Fruit fly (Drosophila melanogaster) whole organism, embryonic: ENCODE results near the gene euc.
A peak's percentile ranks its signal among the peaks of the same experiment; 100 is the strongest.

Source experiments
- Dbx ChIP-seq: fragments of 200-800 bp; sonication (Bioruptor generic); IDR thresholded peaks from 3 replicates; pipeline ENCODE4 v1.3.6; 2022; ENCODE audit warnings: missing biosample characterization, missing genetic modification characterization
- Med ChIP-seq: fragments of 200-800 bp; sonication (Bioruptor generic); peaks from one replicate; lab custom pipeline; 2016; ENCODE audit warnings: missing biosample characterization, missing genetic modification characterization, mild to moderate bottlenecking, inconsistent platforms, moderate library complexity
- chm ChIP-seq: fragments of 200-800 bp; sonication (Bioruptor generic); IDR thresholded peaks from 2 replicates; pipeline ENCODE4 v1.3.6; 2022; ENCODE audit warnings: missing biosample characterization, missing genetic modification characterization
- psq ChIP-seq: fragments of 200-800 bp; sonication (Bioruptor generic); optimal IDR thresholded peaks from 2 replicates; lab custom pipeline; 2017; ENCODE audit warnings: missing biosample characterization, missing genetic modification characterization
- zen2 ChIP-seq: fragments of 200-800 bp; sonication (Bioruptor generic); IDR thresholded peaks from 3 replicates; pipeline ENCODE4 v1.3.6; 2022; ENCODE audit warnings: missing biosample characterization, missing genetic modification characterization; ENCODE audit not compliant: partially characterized antibody

DNA sequence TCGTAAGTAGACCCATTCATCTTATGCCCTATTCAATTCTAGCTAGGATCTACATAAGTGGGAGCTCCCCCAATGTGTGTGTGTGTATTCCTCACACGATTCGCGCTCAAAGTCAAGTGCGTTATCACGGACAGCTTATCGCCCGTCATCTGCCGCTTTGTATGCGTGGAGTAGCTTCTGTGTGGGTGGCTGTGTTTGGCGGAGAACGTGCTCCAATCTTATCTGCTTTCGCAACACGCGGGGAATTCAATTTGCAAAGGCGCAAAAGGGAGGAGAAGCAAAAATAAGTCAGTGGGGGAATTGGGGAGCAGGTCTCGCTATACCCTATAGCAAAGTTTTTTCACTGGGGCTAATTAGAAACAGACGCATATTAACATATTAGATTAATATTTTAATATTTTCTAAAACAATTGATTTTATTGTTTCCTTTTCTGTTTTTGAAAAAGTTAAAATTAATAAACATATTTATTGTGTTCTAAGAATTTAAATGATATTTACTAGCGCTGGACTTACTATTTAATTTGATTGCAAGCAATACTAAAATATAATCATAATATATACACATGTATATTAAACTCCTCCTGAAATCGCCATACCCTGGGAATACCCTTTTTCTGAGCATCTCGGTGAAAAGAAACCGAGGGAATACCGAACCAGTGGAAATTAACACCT, 6.6 kb upstream of the euc start:
- TF ChIP-seq psq (no peak), zen2 (GFP tag; lab: Robert Waterston, UW) (no peak), Med (GFP tag; lab: Kevin White, UChicago) (peak; percentile 41), chm (GFP tag; lab: Robert Waterston, UW) (no peak), Dbx (GFP tag; lab: Robert Waterston, UW) (peak; percentile 63; the same call in 1 of the 3 replicates)
